Fruit fly (Drosophila melanogaster) whole organism: Measurements from ENCODE around the gene kud.

ENCODE experiments used
- CG8478 ChIP-seq: fragments of >200 bp; optimal IDR thresholded peaks from 2 replicates; lab custom pipeline; 2018; ENCODE audit warnings: inconsistent platforms
- Dll ChIP-seq: fragments of >200 bp; optimal IDR thresholded peaks from 2 replicates; lab custom pipeline; 2017
- EcR ChIP-seq, 2 experiments: fragments of >200 bp; optimal IDR thresholded peaks; 2 replicates each; lab custom pipeline; 2017; ENCODE audit warnings: missing biosample characterization in 2 of 2, missing genetic modification characterization in 2 of 2, missing genetic modification reagents in 2 of 2
- pan ChIP-seq: fragments of >200 bp; optimal IDR thresholded peaks from 2 replicates; lab custom pipeline; 2017
- psq ChIP-seq: fragments of >200 bp; optimal IDR thresholded peaks from 2 replicates; lab custom pipeline; 2017
- usp ChIP-seq: fragments of >200 bp; optimal IDR thresholded peaks from 2 replicates; lab custom pipeline; 2017; ENCODE audit warnings: missing biosample characterization, missing genetic modification characterization, mixed read lengths

The kud gene

dm6 chr3L:16862958-16863357 lies 18.2 kb upstream of the kud start, which contains the start of gene CG9951:
TSS of gene CG9951 (plus strand) at chr3L:16863164.
- TF ChIP-seq EcR (GFP tag; optimal IDR thresholded peaks at IDR 0.05; lab: Kevin White, UChicago) (no peak), pan (lab: Kevin White, UChicago) (no peak), CG8478 (lab: Kevin White, UChicago) (no peak), Dll (lab: Kevin White, UChicago) (no peak), psq (lab: Kevin White, UChicago) (no peak), usp (no peak)

DNA sequence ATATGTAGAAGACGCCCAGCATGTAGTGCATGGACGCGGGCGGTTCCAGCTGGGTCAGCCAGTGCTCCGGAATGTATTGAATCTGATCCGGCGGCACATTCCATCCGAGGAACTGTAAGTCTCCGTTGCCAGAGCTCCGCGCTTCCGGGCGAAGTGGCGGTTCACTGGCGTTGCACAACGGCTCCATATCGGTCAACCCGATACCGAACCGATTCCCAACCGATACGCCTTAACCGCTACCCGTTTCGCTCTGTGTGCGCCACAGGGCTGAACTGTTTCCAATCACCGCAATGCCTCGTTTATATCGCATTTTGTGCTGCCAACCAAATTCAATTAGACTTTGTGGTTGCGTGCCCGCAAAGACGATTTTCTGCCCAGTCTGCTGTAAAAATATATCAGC lies 17.5 kb upstream of the kud start, which contains the start of gene Rh4:
Gene Rh4 (minus strand): TSS at position 234 of the 400 bp plus-strand sequence.
- TF ChIP-seq usp = no peak
- TF ChIP-seq pan (lab: Kevin White, UChicago) = no peak
- no peak for TF ChIP-seq CG8478 (lab: Kevin White, UChicago)

- no peak for TF ChIP-seq Dll (lab: Kevin White, UChicago)
- no peak for TF ChIP-seq pan (lab: Kevin White, UChicago)
- no peak for TF ChIP-seq EcR (GFP tag; optimal IDR thresholded peaks at IDR 0.05; lab: Kevin White, UChicago)
- no peak for TF ChIP-seq CG8478 (lab: Kevin White, UChicago)
- TF ChIP-seq psq (lab: Kevin White, UChicago) = no peak
- no peak for TF ChIP-seq usp
Measured at dm6 chr3L:16860879-16861278, 16.1 kb upstream of the kud start.

DNA sequence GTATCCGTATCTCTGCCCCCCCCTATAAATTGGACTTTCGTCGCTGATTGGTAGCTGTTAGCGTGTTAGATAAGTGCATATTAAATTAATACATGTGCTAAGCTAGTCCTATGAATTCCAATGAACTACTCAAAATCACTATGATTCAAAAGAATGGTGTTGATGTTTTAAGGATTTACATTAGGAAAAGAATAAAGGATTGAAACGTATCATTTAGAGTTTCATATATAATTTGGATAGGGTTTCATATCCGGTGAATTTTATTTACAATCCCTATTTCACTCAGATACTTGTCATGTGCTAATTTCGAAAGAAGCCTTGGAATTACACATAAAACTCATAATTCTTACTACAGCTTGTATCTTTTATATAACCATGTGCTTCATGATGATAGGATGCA lies 15.5 kb upstream of the kud start, which contains the start of gene CG13029:
Gene CG13029 (plus strand): TSS at position 301 of the 400 bp plus-strand sequence.
- no peak for TF ChIP-seq usp
- no peak for TF ChIP-seq psq (lab: Kevin White, UChicago)
- no peak for TF ChIP-seq Dll (lab: Kevin White, UChicago)
- no peak for TF ChIP-seq CG8478 (lab: Kevin White, UChicago)
- no peak for TF ChIP-seq pan (lab: Kevin White, UChicago)
- TF ChIP-seq EcR (GFP tag; optimal IDR thresholded peaks at IDR 0.05; lab: Kevin White, UChicago) = no peak

dm6 chr3L:16858780-16859179 lies 14.0 kb upstream of the kud start, which contains the start of gene sinah:
TSS of gene sinah (plus strand) at chr3L:16859080.
- no peak for TF ChIP-seq pan (lab: Kevin White, UChicago)
- no peak for TF ChIP-seq Dll (lab: Kevin White, UChicago)
- TF ChIP-seq EcR (GFP tag; optimal IDR thresholded peaks at IDR 0.05; lab: Kevin White, UChicago) = no peak
- no peak for TF ChIP-seq psq (lab: Kevin White, UChicago)
- TF ChIP-seq usp = no peak
- no peak for TF ChIP-seq CG8478 (lab: Kevin White, UChicago)

DNA sequence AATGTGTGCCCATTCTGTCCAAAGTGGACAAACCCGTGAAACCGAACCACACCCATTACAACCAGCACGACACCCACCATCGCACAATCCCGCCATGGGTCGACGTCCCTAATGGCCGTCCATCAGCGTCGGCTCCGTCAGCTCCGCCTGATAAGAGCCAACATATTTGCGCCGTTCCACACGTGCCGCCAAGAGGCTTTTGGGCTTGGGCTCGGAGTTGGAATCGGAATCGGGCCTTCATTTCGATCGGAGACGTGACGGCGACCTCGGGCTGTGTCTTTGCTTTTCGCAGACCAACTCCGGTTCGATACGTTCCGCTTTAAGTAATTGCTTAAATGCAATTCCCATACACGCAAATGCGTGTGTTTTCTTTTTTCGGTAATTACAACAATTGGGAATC lies 10.5 kb upstream of the kud start:
- TF ChIP-seq pan (lab: Kevin White, UChicago) (no peak), psq (lab: Kevin White, UChicago) (no peak), usp (no peak), CG8478 (lab: Kevin White, UChicago) (no peak), Dll (lab: Kevin White, UChicago) (no peak), EcR (GFP tag; optimal IDR thresholded peaks at IDR 0.05; lab: Kevin White, UChicago) (no peak)

DNA sequence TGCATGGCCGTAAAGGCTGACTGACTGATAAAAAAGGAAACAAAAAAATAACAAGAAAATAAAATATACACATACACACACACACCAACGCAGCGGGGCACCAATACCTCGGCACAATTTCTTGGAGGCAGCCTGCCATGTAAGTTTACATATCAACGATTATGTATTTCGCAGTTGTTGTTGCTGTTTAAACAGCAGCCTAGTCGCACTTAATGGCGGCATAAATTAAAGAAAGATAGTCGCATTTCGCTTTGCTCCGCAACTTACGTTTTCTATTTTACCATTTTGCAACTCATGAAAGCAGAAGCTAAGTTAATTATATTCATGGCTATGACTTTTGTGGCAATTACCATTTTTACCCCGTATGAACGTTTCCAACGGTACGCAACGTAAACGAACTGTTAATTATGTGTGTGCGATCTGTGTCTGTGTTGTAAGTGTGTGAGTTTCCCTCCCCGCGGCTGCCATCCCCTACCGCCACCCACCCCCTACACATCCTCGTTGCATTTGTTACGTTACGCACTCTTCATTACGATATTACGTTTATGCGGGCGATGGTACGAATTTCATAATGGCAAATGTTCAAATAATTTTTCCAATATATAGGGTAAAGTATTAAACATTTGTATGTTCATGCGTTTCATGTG lies 9.7 kb upstream of the kud start:
- TF ChIP-seq EcR (GFP tag; optimal IDR thresholded peaks at IDR 0.05; lab: Kevin White, UChicago) (no peak), CG8478 (lab: Kevin White, UChicago) (no peak), Dll (lab: Kevin White, UChicago) (no peak), usp (no peak), pan (lab: Kevin White, UChicago) (no peak), psq (lab: Kevin White, UChicago) (no peak)

DNA sequence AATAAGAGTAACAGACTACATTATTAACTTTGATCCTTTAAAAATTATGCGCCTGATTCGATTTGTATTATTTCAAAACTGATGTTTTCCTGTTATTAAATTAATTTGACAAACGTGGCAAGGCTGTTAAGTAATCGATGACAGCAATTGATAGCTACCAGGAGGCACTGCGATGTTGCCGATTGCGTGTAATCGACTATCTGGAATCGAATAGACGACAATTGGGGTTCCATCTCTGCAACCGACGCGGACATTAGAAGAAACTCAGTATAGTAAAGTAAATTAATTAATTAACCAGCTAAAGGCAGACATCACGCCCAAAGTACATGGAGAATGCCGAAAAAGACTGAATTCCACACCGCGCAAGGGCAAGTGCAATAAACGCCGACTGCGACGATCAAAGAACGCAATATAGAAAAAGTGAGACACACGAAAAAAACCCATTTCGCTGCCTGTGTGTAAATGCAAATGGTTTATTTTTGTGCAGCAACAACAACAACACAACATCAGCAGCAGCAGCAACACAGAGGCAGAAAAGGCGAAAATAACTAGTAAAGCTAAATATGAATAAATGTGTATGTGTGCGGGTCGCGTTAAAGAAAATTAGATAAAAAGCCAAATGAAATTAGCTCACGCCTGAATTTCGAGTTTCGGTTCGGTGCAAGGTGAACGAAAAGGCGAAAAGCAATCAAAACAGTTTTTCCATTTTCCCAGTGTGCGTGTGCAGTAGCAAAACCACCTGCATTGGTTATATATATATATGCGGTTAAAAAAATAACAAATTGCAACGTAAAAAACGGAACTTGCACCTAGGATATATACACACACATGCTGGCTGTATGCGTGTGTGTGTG lies 9.0 kb upstream of the kud start, which contains the start of gene sina:
Gene sina (plus strand): TSS at position 219 of the 854 bp plus-strand sequence.
- TF ChIP-seq CG8478 (lab: Kevin White, UChicago) (no peak), psq (lab: Kevin White, UChicago) (no peak), pan (lab: Kevin White, UChicago) (no peak), usp (no peak), EcR (GFP tag; optimal IDR thresholded peaks at IDR 0.05; lab: Kevin White, UChicago) (no peak), Dll (lab: Kevin White, UChicago) (no peak)

DNA sequence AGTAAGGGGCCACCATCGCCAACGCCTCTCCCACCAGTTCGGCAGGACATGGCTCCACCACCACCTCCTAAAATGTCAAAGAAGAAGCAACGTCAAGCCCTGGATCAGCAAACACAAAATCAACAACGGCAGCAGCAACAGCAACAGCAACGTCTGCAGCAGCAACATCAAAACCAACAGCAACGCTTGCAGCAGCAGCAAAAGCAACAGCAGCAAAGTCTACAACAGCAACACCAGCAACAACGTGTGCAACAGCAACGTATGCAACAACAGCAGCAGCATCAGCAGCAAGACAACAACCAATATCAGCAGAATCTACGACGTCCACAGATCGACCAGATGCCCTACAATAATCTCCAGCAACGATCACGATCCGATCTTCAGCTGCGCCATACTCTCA lies 6.8 kb upstream of the kud start:
- TF ChIP-seq psq (lab: Kevin White, UChicago) = no peak
- no peak for TF ChIP-seq Dll (lab: Kevin White, UChicago)
- TF ChIP-seq EcR (GFP tag; optimal IDR thresholded peaks at IDR 0.05; lab: Kevin White, UChicago) = no peak
- no peak for TF ChIP-seq usp
- no peak for TF ChIP-seq CG8478 (lab: Kevin White, UChicago)
- TF ChIP-seq pan (lab: Kevin White, UChicago) = no peak

DNA sequence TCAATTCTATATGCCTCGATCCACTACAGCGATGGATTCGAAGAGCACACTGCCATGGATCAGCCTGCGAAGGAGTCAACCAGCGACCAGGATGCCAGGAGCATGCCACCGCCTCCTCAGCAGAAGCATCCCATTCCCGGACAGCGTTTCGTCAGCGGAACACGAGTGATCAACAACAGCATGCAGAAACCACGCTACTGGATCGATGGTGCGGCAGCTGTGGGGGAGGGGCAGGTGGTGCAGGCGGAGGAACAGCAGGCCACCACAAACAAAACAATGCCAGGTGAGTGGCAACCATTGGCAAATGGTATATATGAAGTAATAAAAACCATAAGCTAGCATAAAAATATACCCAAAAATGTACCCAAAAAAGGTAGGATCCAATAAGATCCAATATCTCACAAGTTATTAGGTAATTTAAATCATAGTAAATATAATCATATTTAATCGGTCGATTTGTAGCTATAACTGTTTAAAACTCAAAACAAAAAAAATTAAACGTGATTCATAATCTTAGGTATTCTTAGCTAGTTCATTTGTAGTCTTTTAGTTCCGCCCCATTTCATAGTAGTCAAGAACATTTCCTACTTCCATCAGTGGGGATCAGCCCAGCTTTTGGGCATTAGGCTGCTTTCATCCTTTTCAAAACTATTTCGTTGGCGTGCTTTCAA lies 951 bp upstream of the kud start, which contains the start of gene CG32161:
Gene CG32161 (plus strand): TSS at position 621 of the 671 bp plus-strand sequence.
- TF ChIP-seq Dll (lab: Kevin White, UChicago) (no peak), CG8478 (lab: Kevin White, UChicago) (no peak), pan (lab: Kevin White, UChicago) (no peak), usp (no peak), psq (lab: Kevin White, UChicago) (no peak), EcR (GFP tag; optimal IDR thresholded peaks at IDR 0.05; lab: Kevin White, UChicago) (no peak)

- TF ChIP-seq Dll (lab: Kevin White, UChicago) (no peak), pan (lab: Kevin White, UChicago) (no peak), usp (no peak), EcR (GFP tag; optimal IDR thresholded peaks at IDR 0.05; lab: Kevin White, UChicago) (no peak), CG8478 (lab: Kevin White, UChicago) (no peak), psq (lab: Kevin White, UChicago) (no peak)
Measured at dm6 chr3L:16842952-16843351, 1.8 kb downstream of the kud start.
